Worm (Caenorhabditis elegans) whole organism, L4/young adult: Measurements from ENCODE around the gene Y119D3B.14.

ENCODE experiments used
- W03F9.2 ChIP-seq: fragments of 150-350 bp; optimal IDR thresholded peaks from 2 replicates; lab custom pipeline; 2014; ENCODE audit warnings: missing biosample characterization, missing genetic modification characterization
- dao-5 ChIP-seq: sonication (generic microtip); optimal IDR thresholded peaks from 2 replicates; lab custom pipeline; 2016; ENCODE audit warnings: missing genotype, missing genetic modification characterization, moderate library complexity, missing compliant biosample characterization
- him-1 ChIP-seq: sonication (generic microtip); optimal IDR thresholded peaks from 2 replicates; lab custom pipeline; 2016; ENCODE audit warnings: missing genotype, missing genetic modification reagents, missing genetic modification characterization, missing compliant biosample characterization

The Y119D3B.14 gene

ce11 chrIII:1193326-1193862 lies at the start of gene Y119D3B.14:
TSS of gene Y119D3B.14 (minus strand) at chrIII:1193812.
- TF ChIP-seq dao-5 (tag; lab: Kevin White, UChicago) (no peak), him-1 (tag; lab: Kevin White, UChicago) (no peak), W03F9.2 (no peak)

- TF ChIP-seq W03F9.2 (no peak), him-1 (tag; lab: Kevin White, UChicago) (no peak), dao-5 (tag; lab: Kevin White, UChicago) (no peak)
Observed at ce11 chrIII:1243199-1243598, 49.6 kb upstream of the Y119D3B.14 start, which contains the start of gene fbxa-63. TSS of gene fbxa-63 (plus strand) at chrIII:1243508.

ce11 chrIII:1238704-1239103 lies 45.1 kb upstream of the Y119D3B.14 start, which contains the start of gene fbxa-61:
TSS of gene fbxa-61 (plus strand) at chrIII:1239048.
- TF ChIP-seq W03F9.2 (no peak), him-1 (tag; lab: Kevin White, UChicago) (no peak), dao-5 (tag; lab: Kevin White, UChicago) (no peak)

ce11 chrIII:1231186-1231585 lies 37.6 kb upstream of the Y119D3B.14 start:
- TF ChIP-seq W03F9.2 (no peak), dao-5 (tag; lab: Kevin White, UChicago) (no peak), him-1 (tag; lab: Kevin White, UChicago) (no peak)

- no peak for TF ChIP-seq W03F9.2
- TF ChIP-seq him-1 (tag; lab: Kevin White, UChicago): no peak
- no peak for TF ChIP-seq dao-5 (tag; lab: Kevin White, UChicago)
Observed at ce11 chrIII:1230672-1231071, 37.1 kb upstream of the Y119D3B.14 start.

ce11 chrIII:1230174-1230573 lies 36.6 kb upstream of the Y119D3B.14 start, which contains the start of gene pes-4:
TSS of gene pes-4 (minus strand) at chrIII:1230274.
- TF ChIP-seq him-1 (tag; lab: Kevin White, UChicago) (no peak), W03F9.2 (no peak), dao-5 (tag; lab: Kevin White, UChicago) (no peak)

ce11 chrIII:1229510-1229909 lies 35.9 kb upstream of the Y119D3B.14 start:
- no peak for TF ChIP-seq W03F9.2
- no peak for TF ChIP-seq dao-5 (tag; lab: Kevin White, UChicago)
- TF ChIP-seq him-1 (tag; lab: Kevin White, UChicago): no peak

- TF ChIP-seq dao-5 (tag; lab: Kevin White, UChicago) (no peak), W03F9.2 (no peak), him-1 (tag; lab: Kevin White, UChicago) (no peak)
Observed at ce11 chrIII:1228593-1228992, 35.0 kb upstream of the Y119D3B.14 start.

- TF ChIP-seq W03F9.2 (no peak), him-1 (tag; lab: Kevin White, UChicago) (no peak), dao-5 (tag; lab: Kevin White, UChicago) (no peak)
Observed at ce11 chrIII:1226256-1226655, 32.6 kb upstream of the Y119D3B.14 start.

ce11 chrIII:1225595-1225994 lies 32.0 kb upstream of the Y119D3B.14 start:
- TF ChIP-seq him-1 (tag; lab: Kevin White, UChicago): no peak

- no peak for TF ChIP-seq W03F9.2
Observed at ce11 chrIII:1225116-1225515, 31.5 kb upstream of the Y119D3B.14 start.

ce11 chrIII:1223319-1224093 lies 29.9 kb upstream of the Y119D3B.14 start:
- TF ChIP-seq him-1 (tag; lab: Kevin White, UChicago) (no peak), dao-5 (tag; lab: Kevin White, UChicago) (no peak), W03F9.2 (no peak)

ce11 chrIII:1221995-1222394 lies 28.4 kb upstream of the Y119D3B.14 start:
- TF ChIP-seq dao-5 (tag; lab: Kevin White, UChicago) (no peak), him-1 (tag; lab: Kevin White, UChicago) (no peak), W03F9.2 (no peak)

ce11 chrIII:1220012-1220411 lies 26.4 kb upstream of the Y119D3B.14 start:
- TF ChIP-seq dao-5 (tag; lab: Kevin White, UChicago): no peak
- TF ChIP-seq W03F9.2: no peak
- TF ChIP-seq him-1 (tag; lab: Kevin White, UChicago): no peak

ce11 chrIII:1218998-1219397 lies 25.4 kb upstream of the Y119D3B.14 start:
- TF ChIP-seq him-1 (tag; lab: Kevin White, UChicago) (no peak), dao-5 (tag; lab: Kevin White, UChicago) (no peak), W03F9.2 (no peak)
